Worm (Caenorhabditis elegans) whole organism, young adult: ENCODE measurements around the gene isw-1.

Source experiments
- D2030.7 ChIP-seq: fragments of 200-800 bp; sonication (Bioruptor generic); IDR thresholded peaks from 2 replicates; pipeline ENCODE4 v1.3.6; 2022; ENCODE audit warnings: missing genetic modification reagents, missing genetic modification characterization, missing compliant biosample characterization
- F39B2.1 ChIP-seq: fragments of 200-800 bp; sonication (Bioruptor generic); IDR thresholded peaks from 2 replicates; pipeline ENCODE4 v1.3.6; 2022; ENCODE audit warnings: missing genetic modification reagents, missing genetic modification characterization, missing compliant biosample characterization
- K11D2.4 ChIP-seq: fragments of 200-800 bp; sonication (Bioruptor generic); IDR thresholded peaks from 2 replicates; pipeline ENCODE4 v1.3.6; 2022; ENCODE audit warnings: missing genetic modification reagents, missing genetic modification characterization, missing compliant biosample characterization
- K12H6.12 ChIP-seq: fragments of 200-800 bp; sonication (Bioruptor generic); optimal IDR thresholded peaks from 2 replicates; lab custom pipeline; 2018; ENCODE audit warnings: mild to moderate bottlenecking, missing genetic modification characterization, missing compliant biosample characterization
- T07F8.4 ChIP-seq: sonication (generic microtip); optimal IDR thresholded peaks from 2 replicates; lab custom pipeline; 2016; ENCODE audit warnings: mild to moderate bottlenecking, missing genetic modification characterization, moderate library complexity, missing compliant biosample characterization
- Y53F4B.3 ChIP-seq: fragments of 200-800 bp; sonication (Bioruptor generic); IDR thresholded peaks from 2 replicates; pipeline ENCODE4 v1.3.6; 2022; ENCODE audit warnings: missing genetic modification reagents, missing genetic modification characterization, missing compliant biosample characterization
- bed-1 ChIP-seq: fragments of 200-800 bp; sonication (Bioruptor generic); IDR thresholded peaks from 2 replicates; pipeline ENCODE4 v1.3.6; 2022; ENCODE audit warnings: missing genetic modification reagents, missing genetic modification characterization, missing compliant biosample characterization
- ccch-3 ChIP-seq: fragments of 200-800 bp; sonication (Bioruptor generic); optimal IDR thresholded peaks from 2 replicates; lab custom pipeline; 2018; ENCODE audit warnings: mild to moderate bottlenecking, missing genetic modification characterization, missing compliant biosample characterization
- cebp-2 ChIP-seq: fragments of 200-800 bp; sonication (Bioruptor generic); IDR thresholded peaks from 2 replicates; pipeline ENCODE4 v1.3.6; 2022; ENCODE audit warnings: missing genetic modification characterization, missing compliant biosample characterization
- ceh-40 ChIP-seq: fragments of 200-800 bp; sonication (Bioruptor generic); IDR thresholded peaks from 2 replicates; pipeline ENCODE4 v1.3.6; 2022; ENCODE audit warnings: missing genetic modification characterization, missing compliant biosample characterization
- ceh-58 ChIP-seq: fragments of 200-800 bp; sonication (Bioruptor generic); IDR thresholded peaks from 2 replicates; pipeline ENCODE4 v1.3.6; 2022; ENCODE audit warnings: missing genetic modification characterization, missing compliant biosample characterization
- egl-18 ChIP-seq: fragments of 200-800 bp; sonication (Bioruptor generic); IDR thresholded peaks from 2 replicates; pipeline ENCODE4 v1.3.6; 2022; ENCODE audit warnings: missing genetic modification reagents, missing genetic modification characterization, missing compliant biosample characterization
- gei-17 ChIP-seq: fragments of 200-800 bp; sonication (Bioruptor generic); optimal IDR thresholded peaks from 2 replicates; lab custom pipeline; 2018; ENCODE audit warnings: mild to moderate bottlenecking, missing genetic modification characterization, missing compliant biosample characterization
- him-1 ChIP-seq: sonication (generic microtip); optimal IDR thresholded peaks from 2 replicates; lab custom pipeline; 2016; ENCODE audit warnings: missing genotype, missing genetic modification reagents, missing genetic modification characterization, missing compliant biosample characterization
- hlh-26 ChIP-seq: fragments of 200-800 bp; sonication (Bioruptor generic); conservative IDR thresholded peaks from 2 replicates; pipeline ENCODE4 v1.3.6; 2022; ENCODE audit warnings: missing genetic modification reagents, missing genetic modification characterization, missing compliant biosample characterization
- hrde-1 ChIP-seq: sonication (generic microtip); optimal IDR thresholded peaks from 2 replicates; lab custom pipeline; 2016; ENCODE audit warnings: missing genetic modification characterization, mild to moderate bottlenecking, missing compliant biosample characterization, moderate library complexity, missing genotype, missing genetic modification reagents, borderline replicate concordance
- hsf-1 ChIP-seq: fragments of 200-800 bp; sonication (Bioruptor generic); IDR thresholded peaks from 2 replicates; pipeline ENCODE4 v1.3.6; 2022; ENCODE audit warnings: missing genetic modification reagents, missing genetic modification characterization, missing compliant biosample characterization
- lag-1 ChIP-seq: fragments of 200-800 bp; sonication (Bioruptor generic); IDR thresholded peaks from 2 replicates; pipeline ENCODE4 v1.3.6; 2022; ENCODE audit warnings: missing genetic modification reagents, missing genetic modification characterization, missing compliant biosample characterization
- madf-6 ChIP-seq: fragments of 200-800 bp; sonication (Bioruptor generic); IDR thresholded peaks from 2 replicates; pipeline ENCODE4 v1.3.6; 2022; ENCODE audit warnings: missing genetic modification reagents, missing genetic modification characterization, missing compliant biosample characterization
- mcd-1 ChIP-seq: fragments of 200-800 bp; sonication (Bioruptor generic); IDR thresholded peaks from 2 replicates; pipeline ENCODE4 v1.3.6; 2022; ENCODE audit warnings: missing genetic modification reagents, missing genetic modification characterization, missing compliant biosample characterization
- mel-28 ChIP-seq: sonication (generic microtip); optimal IDR thresholded peaks from 2 replicates; lab custom pipeline; 2016; ENCODE audit warnings: borderline replicate concordance, mild to moderate bottlenecking, missing genetic modification characterization, missing compliant biosample characterization
- mxl-1 ChIP-seq: sonication (generic microtip); optimal IDR thresholded peaks from 2 replicates; lab custom pipeline; 2016; ENCODE audit warnings: missing genetic modification characterization, missing compliant biosample characterization
- nfya-1 ChIP-seq: sonication (generic microtip); optimal IDR thresholded peaks from 2 replicates; lab custom pipeline; 2017; ENCODE audit warnings: antibody characterized with exemption, missing compliant biosample characterization, missing genetic modification characterization, borderline replicate concordance; ENCODE audit not compliant: insufficient read depth
- nfyb-1 ChIP-seq: fragments of 200-800 bp; sonication (Bioruptor generic); IDR thresholded peaks from 2 replicates; pipeline ENCODE4 v1.3.6; 2022; ENCODE audit warnings: missing genetic modification reagents, missing genetic modification characterization, missing compliant biosample characterization
- nhr-179 ChIP-seq: sonication (generic microtip); optimal IDR thresholded peaks from 2 replicates; lab custom pipeline; 2016; ENCODE audit warnings: mild to moderate bottlenecking, missing genetic modification characterization, missing compliant biosample characterization
- nhr-27 ChIP-seq: fragments of 200-800 bp; sonication (Bioruptor generic); optimal IDR thresholded peaks from 2 replicates; lab custom pipeline; 2018; ENCODE audit warnings: mild to moderate bottlenecking, missing genetic modification characterization, moderate library complexity, missing compliant biosample characterization
- nhr-80 ChIP-seq: sonication (generic microtip); optimal IDR thresholded peaks from 2 replicates; lab custom pipeline; 2016; ENCODE audit warnings: missing genetic modification characterization, missing compliant biosample characterization
- pbrm-1 ChIP-seq: fragments of 200-800 bp; sonication (Bioruptor generic); IDR thresholded peaks from 2 replicates; pipeline ENCODE4 v1.3.6; 2022; ENCODE audit warnings: missing genetic modification reagents, missing genetic modification characterization, missing compliant biosample characterization
- rec-8 ChIP-seq, 2 experiments: sonication (generic microtip); optimal IDR thresholded peaks; 2 replicates each; lab custom pipeline; 2016; ENCODE audit warnings: mild to moderate bottlenecking in 2 of 2, missing genetic modification characterization in 2 of 2, missing genetic modification reagents in 2 of 2, missing genotype in 2 of 2, missing biosample characterization in 1 of 2, missing compliant biosample characterization in 1 of 2, moderate library complexity in 1 of 2
- tbx-9 ChIP-seq: sonication (generic microtip); optimal IDR thresholded peaks from 2 replicates; lab custom pipeline; 2016; ENCODE audit warnings: borderline replicate concordance, missing genetic modification characterization, inconsistent platforms, missing compliant biosample characterization
- unc-62 ChIP-seq: fragments of 150-350 bp; optimal IDR thresholded peaks from 2 replicates; lab custom pipeline; 2014; ENCODE audit warnings: missing biosample characterization, missing genetic modification reagents, missing genetic modification characterization
- zim-3 ChIP-seq: sonication (generic microtip); optimal IDR thresholded peaks from 2 replicates; lab custom pipeline; 2017; ENCODE audit warnings: mild to moderate bottlenecking, missing genetic modification characterization, moderate library complexity, missing compliant biosample characterization
- ztf-22 ChIP-seq: fragments of 200-800 bp; sonication (Bioruptor generic); optimal IDR thresholded peaks from 2 replicates; lab custom pipeline; 2018; ENCODE audit warnings: mild to moderate bottlenecking, missing genetic modification characterization, moderate library complexity, missing compliant biosample characterization
- ztf-6 ChIP-seq: fragments of 200-800 bp; sonication (Bioruptor generic); IDR thresholded peaks from 2 replicates; pipeline ENCODE4 v1.3.6; 2022; ENCODE audit warnings: missing genetic modification reagents, missing genetic modification characterization, missing compliant biosample characterization

Gene isw-1

DNA sequence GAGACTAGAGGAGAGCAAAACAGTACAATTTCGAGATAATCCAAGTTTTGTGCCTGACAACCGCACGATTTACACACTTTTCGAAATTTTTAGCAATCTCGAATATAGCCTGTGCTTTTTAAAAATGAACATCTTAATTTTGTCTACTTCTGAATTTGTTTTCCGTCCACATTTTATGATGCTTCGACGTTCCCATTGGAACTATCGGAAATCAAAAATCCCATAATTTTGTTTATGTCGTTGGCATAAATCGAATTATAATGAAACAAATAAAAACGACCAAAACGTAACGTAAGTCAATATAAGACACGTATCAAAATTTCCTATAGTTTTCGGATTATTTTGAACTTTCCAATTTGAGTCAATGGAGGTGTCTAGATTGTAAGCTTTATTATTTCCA lies 27.1 kb upstream of the isw-1 start, which contains the start of gene K07E12.2:
Gene K07E12.2, plus strand, starts transcription at position 301 of the 400 bp plus-strand sequence.
- TF ChIP-seq rec-8 (tag; optimal IDR thresholded peaks at IDR 0.05; lab: Kevin White, UChicago) (no peak), hrde-1 (tag; lab: Kevin White, UChicago) (no peak), him-1 (tag; lab: Kevin White, UChicago) (no peak), ceh-40 (no peak), K12H6.12 (no peak), mel-28 (no peak), mxl-1 (tag; lab: Kevin White, UChicago) (no peak), ztf-6 (GFP tag; lab: Robert Waterston, UW) (no peak), pbrm-1 (GFP tag; lab: Robert Waterston, UW) (no peak), zim-3 (tag; lab: Kevin White, UChicago) (no peak), egl-18 (GFP tag; lab: Robert Waterston, UW) (no peak), ztf-22 (GFP tag; lab: Kevin White, UChicago) (no peak), nhr-80 (tag; lab: Kevin White, UChicago) (no peak), nhr-27 (tag; lab: Kevin White, UChicago) (no peak)

DNA sequence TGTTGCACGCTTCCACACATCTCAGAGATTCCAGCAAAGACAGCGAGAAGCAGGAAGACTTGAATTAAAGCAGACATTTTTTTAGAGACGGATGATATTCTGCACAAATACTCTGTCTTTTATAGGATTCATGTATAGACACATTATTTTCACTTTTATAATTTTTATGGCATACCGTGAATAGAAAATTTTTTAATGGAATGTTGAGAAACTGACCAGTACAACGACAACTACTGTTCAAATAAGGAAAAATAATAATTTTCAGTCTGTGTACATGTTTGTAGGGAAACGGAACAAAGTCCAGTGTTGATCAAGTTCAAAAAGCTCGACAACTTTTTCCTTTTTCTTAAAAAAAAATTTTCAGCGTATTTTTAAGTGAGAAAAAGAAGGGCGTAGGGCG lies 26.7 kb upstream of the isw-1 start, which contains the start of gene Y102E9.6:
Gene Y102E9.6, minus strand, starts transcription at position 101 of the 400 bp plus-strand sequence.
- TF ChIP-seq ccch-3, result no peak
- TF ChIP-seq, all 124 proteins: peak for 0

DNA sequence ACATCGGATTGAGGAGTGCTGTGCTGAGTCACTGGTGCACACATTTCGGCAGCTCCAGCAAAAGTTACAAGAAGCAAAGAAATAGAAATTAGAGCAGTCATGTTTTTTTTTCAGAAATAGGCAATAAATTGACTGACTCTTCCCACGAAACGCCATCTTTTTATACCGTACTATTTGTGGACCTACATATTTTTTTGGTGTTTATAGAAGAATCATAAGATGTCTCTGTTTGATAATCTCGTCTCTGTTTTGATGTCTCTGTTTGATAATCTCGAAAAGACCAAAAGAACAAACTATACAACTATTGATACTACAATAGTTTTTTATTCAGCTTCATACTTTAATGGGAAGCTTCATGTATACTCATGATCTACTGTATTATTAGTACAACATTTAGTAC lies 24.5 kb upstream of the isw-1 start, which contains the start of gene Y102E9.3:
Gene Y102E9.3, minus strand, starts transcription at position 101 of the 400 bp plus-strand sequence.
- TF ChIP-seq nhr-179 (tag; lab: Kevin White, UChicago) (no peak), gei-17 (GFP tag; lab: Kevin White, UChicago) (no peak), F39B2.1 (GFP tag; lab: Robert Waterston, UW) (no peak), madf-6 (GFP tag; lab: Robert Waterston, UW) (no peak), hsf-1 (no peak), nfya-1 (no peak), nfyb-1 (GFP tag; lab: Robert Waterston, UW) (no peak), cebp-2 (GFP tag; lab: Robert Waterston, UW) (no peak), lag-1 (GFP tag; lab: Robert Waterston, UW) (no peak), T07F8.4 (tag; lab: Kevin White, UChicago) (no peak), ceh-58 (no peak), Y53F4B.3 (no peak)

DNA sequence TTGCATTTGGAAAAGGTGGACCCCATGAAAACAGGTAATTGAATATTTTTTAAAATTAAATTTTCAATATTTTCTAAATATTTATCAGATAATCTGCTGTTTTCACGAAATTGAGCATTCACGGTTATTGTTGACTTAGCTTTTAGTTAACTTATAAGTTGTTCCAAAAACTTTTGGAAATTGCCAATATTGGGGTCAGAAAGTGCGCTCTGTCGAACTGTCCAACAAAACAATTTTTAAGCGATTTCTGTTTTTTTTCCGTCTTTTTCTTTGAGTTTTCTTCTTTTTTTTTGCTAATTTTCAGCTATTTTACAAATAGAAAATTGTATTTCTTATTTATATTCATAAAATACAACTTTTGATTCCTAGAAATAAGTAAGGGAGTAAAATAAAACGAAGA lies 21.4 kb upstream of the isw-1 start:
- no peak for TF ChIP-seq K11D2.4 (GFP tag; lab: Robert Waterston, UW)
- no peak for TF ChIP-seq mel-28
- 0 out of 2 replicates have a peak, but pooled peaks have one; percentile 15 for TF ChIP-seq mcd-1 (GFP tag; lab: Robert Waterston, UW)
- no peak for TF ChIP-seq bed-1 (GFP tag; lab: Robert Waterston, UW)
- no peak for TF ChIP-seq hlh-26 (GFP tag; lab: Robert Waterston, UW)
- TF ChIP-seq unc-62 (GFP tag; lab: Kevin White, UChicago), result no peak
- no peak for TF ChIP-seq D2030.7
- no peak for TF ChIP-seq F39B2.1 (GFP tag; lab: Robert Waterston, UW)
- no peak for TF ChIP-seq tbx-9 (tag; lab: Kevin White, UChicago)
